Worm (Caenorhabditis elegans): ENCODE measurements around the gene F55G11.1.
A peak's percentile ranks its signal among the peaks of the same experiment; 100 is the strongest.

Gene F55G11.1

DNA sequence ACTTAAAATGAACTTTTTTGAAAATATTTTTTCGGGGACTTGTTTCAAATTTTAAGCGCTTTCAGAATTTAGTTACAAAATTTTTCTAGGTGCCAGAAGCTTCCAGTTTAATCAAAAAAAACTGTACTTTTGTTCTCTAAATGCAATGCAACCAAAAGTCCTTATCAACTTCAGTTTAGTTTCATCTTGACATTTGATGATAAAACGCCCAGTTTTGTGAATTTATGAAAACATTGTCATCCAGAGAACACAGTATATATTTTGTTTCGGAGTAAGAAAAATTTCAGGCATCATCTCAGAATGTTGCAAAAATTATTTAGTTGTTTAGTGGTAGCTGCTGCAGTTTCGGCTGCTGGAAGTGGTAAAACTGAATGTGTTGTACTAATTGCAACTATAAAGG lies 11.3 kb upstream of the F55G11.1 start, which contains the start of gene F55G11.6:
F55G11.6 (plus strand) TSS at position 301 of the 400 bp plus-strand sequence.
- no peak for TF ChIP-seq egl-5 (tag; optimal IDR thresholded peaks at IDR 0.05)
- TF ChIP-seq egl-27 (tag; optimal IDR thresholded peaks at IDR 0.05), result no peak
- TF ChIP-seq nhr-76 (tag; optimal IDR thresholded peaks at IDR 0.05), result no peak
- no peak for TF ChIP-seq skn-1 (tag; optimal IDR thresholded peaks at IDR 0.05)
- no peak for TF ChIP-seq hmg-11 (tag; optimal IDR thresholded peaks at IDR 0.05)
- no peak for TF ChIP-seq zag-1 (tag; optimal IDR thresholded peaks at IDR 0.05)
- no peak for TF ChIP-seq ztf-4 (tag; optimal IDR thresholded peaks at IDR 0.05)

DNA sequence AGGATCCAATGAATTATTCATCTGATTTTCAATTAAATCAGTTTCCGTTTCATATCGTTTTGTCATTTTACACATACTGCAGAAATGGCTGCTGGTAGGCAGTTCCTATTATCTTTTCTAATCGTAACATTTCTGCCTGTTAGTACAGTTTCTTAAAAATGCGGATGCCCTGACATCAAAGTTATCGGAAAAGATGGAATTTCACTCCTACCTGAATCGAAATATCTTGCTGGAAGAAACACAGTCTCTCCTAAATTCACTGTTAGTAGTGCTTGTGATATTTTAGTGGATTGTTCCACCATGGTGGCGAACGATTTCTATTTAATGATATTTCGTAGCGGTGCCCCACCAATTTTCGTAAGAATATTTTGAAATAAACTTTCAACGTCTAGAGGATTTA lies 2.1 kb upstream of the F55G11.1 start, which contains the start of gene F55G11.10:
F55G11.10 (plus strand) TSS at position 301 of the 400 bp plus-strand sequence.
- TF ChIP-seq nhr-237 (tag; optimal IDR thresholded peaks at IDR 0.05), result no peak
- no peak for TF ChIP-seq nhr-23 (tag; optimal IDR thresholded peaks at IDR 0.05)
- no peak for TF ChIP-seq nhr-43 (tag; optimal IDR thresholded peaks at IDR 0.05; ENCODE audit: poor library complexity, severe bottlenecking)
- TF ChIP-seq zag-1 (tag; optimal IDR thresholded peaks at IDR 0.05), result no peak
- TF ChIP-seq nhr-12 (tag; optimal IDR thresholded peaks at IDR 0.05), result no peak
- no peak for TF ChIP-seq jun-1 (tag; optimal IDR thresholded peaks at IDR 0.05)
- no peak for TF ChIP-seq ztf-4 (tag; optimal IDR thresholded peaks at IDR 0.05)
- no peak for TF ChIP-seq elt-1 (tag; optimal IDR thresholded peaks at IDR 0.05)
- no peak for TF ChIP-seq nfya-1 (tag; optimal IDR thresholded peaks at IDR 0.05; ENCODE audit: insufficient read depth)
- TF ChIP-seq fos-1 (tag; optimal IDR thresholded peaks at IDR 0.05), result no peak
- no peak for TF ChIP-seq ceh-28 (tag; optimal IDR thresholded peaks at IDR 0.05)
- TF ChIP-seq fkh-2 (tag; optimal IDR thresholded peaks at IDR 0.05), result no peak
- TF ChIP-seq ZK546.5 (tag; optimal IDR thresholded peaks at IDR 0.05), result no peak
- TF ChIP-seq lin-39 (tag; optimal IDR thresholded peaks at IDR 0.05), result no peak
- no peak for TF ChIP-seq R02D3.7 (tag; optimal IDR thresholded peaks at IDR 0.05)
- TF ChIP-seq pha-4 (tag; optimal IDR thresholded peaks at IDR 0.05), result no peak
- TF ChIP-seq nhr-28 (tag; optimal IDR thresholded peaks at IDR 0.05), result no peak

DNA sequence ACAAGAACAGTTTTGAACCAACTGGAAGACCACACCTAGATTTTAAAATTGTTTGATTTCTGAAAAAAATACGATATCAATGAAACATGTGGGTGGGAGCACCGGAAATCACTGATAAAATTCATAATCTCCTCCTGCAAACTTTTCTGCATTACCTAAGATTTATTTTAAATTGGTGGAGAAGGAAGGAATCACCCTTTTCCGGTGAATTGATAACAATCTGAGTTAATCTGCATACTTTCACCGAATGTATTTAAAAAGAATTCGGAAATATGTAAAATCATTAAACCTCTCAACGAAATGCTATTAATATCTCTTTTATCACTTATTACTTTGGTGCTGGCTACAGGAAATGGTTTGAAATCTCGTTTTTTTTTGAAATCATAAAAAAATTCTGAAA lies 3.8 kb downstream of the F55G11.1 start, which contains the start of gene dct-19:
dct-19 (plus strand) TSS at position 301 of the 400 bp plus-strand sequence.
- no peak for TF ChIP-seq lin-15B (tag; optimal IDR thresholded peaks at IDR 0.05)
- TF ChIP-seq ceh-16 (tag; optimal IDR thresholded peaks at IDR 0.05), result no peak
- no peak for TF ChIP-seq jun-1 (tag; optimal IDR thresholded peaks at IDR 0.05)
- TF ChIP-seq elt-2 (tag; optimal IDR thresholded peaks at IDR 0.05), result no peak
- no peak for TF ChIP-seq elt-3 (tag; optimal IDR thresholded peaks at IDR 0.05)
- TF ChIP-seq ceh-28 (tag; optimal IDR thresholded peaks at IDR 0.05), result no peak
- TF ChIP-seq pha-4 (tag; optimal IDR thresholded peaks at IDR 0.05), result no peak
- no peak for TF ChIP-seq nhr-25 (tag; optimal IDR thresholded peaks at IDR 0.05)

- TF ChIP-seq nhr-76 (tag; optimal IDR thresholded peaks at IDR 0.05) (no peak), elt-1 (tag; optimal IDR thresholded peaks at IDR 0.05) (no peak), elt-2 (tag; optimal IDR thresholded peaks at IDR 0.05) (peak; percentile 5), nhr-11 (tag; optimal IDR thresholded peaks at IDR 0.05) (no peak), ceh-16 (tag; optimal IDR thresholded peaks at IDR 0.05) (no peak)
Observed at ce11 chrIV:12941254-12941653, 5.1 kb downstream of the F55G11.1 start, which contains the start of gene dod-24. TSS of gene dod-24 (minus strand) at chrIV:12941354.

DNA sequence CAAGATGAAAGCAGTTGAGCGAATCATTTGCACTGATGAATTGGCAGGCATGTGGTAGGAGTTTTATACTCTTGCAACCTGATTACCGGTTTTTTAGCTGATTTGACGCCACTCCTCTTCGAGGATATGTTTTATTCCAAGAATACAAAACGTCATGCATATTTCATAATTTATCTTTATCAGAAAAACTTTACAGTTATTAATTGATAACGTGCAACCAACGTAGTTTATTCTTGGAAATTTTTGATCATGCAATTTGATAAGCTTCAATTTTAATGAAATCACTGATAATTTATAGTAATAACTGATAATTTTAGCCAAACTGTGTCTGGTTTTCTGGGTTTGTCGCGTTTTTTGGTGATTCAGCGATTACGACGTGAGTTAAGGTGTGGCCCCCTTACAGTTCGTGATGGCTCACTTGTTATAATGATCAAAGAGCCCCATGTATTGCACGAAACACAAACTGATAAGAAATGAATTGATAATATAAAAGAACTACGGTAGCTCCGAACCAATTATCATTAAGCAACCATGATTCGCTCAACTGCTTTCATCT lies 10.1 kb downstream of the F55G11.1 start, which contains the start of the genes cld-1 and dod-21:
cld-1 (minus strand) TSS at position 51 of the 556 bp plus-strand sequence.
dod-21 (plus strand) TSS at position 518 of the 556 bp plus-strand sequence.
- peak; percentile 49 for TF ChIP-seq pqm-1 (tag; optimal IDR thresholded peaks at IDR 0.05)
- TF ChIP-seq mml-1 (tag; optimal IDR thresholded peaks at IDR 0.05), result no peak
- no peak for TF ChIP-seq fkh-2 (tag; optimal IDR thresholded peaks at IDR 0.05)
- no peak for TF ChIP-seq nhr-25 (tag; optimal IDR thresholded peaks at IDR 0.05)
- no peak for TF ChIP-seq lin-15B (tag; optimal IDR thresholded peaks at IDR 0.05)
- TF ChIP-seq pha-4 (tag; optimal IDR thresholded peaks at IDR 0.05), result no peak
- peak; percentile 98 for TF ChIP-seq elt-2 (tag; optimal IDR thresholded peaks at IDR 0.05)
- no peak for TF ChIP-seq sea-2 (GFP tag; optimal IDR thresholded peaks at IDR 0.05)
- TF ChIP-seq nfya-1 (tag; optimal IDR thresholded peaks at IDR 0.05; ENCODE audit: insufficient read depth), result peak; percentile 8
- no peak for TF ChIP-seq ceh-9 (tag; optimal IDR thresholded peaks at IDR 0.05)
- TF ChIP-seq snpc-4 (tag; optimal IDR thresholded peaks at IDR 0.05), result no peak
- TF ChIP-seq ztf-11 (tag; optimal IDR thresholded peaks at IDR 0.05), result no peak
- no peak for TF ChIP-seq nhr-23 (tag; optimal IDR thresholded peaks at IDR 0.05)
- no peak for TF ChIP-seq tbx-2 (tag; optimal IDR thresholded peaks at IDR 0.05)

All from whole organism, L3 larva.